Worm (Caenorhabditis elegans) whole organism, L3 larva: ENCODE measurements around the gene tag-65.

Experiments
- ama-1 ChIP-seq: fragments of 150-350 bp; optimal IDR thresholded peaks from 2 replicates; lab custom pipeline; 2018
- ceh-82 ChIP-seq: fragments of 150-350 bp; optimal IDR thresholded peaks from 2 replicates; lab custom pipeline; 2014; ENCODE audit warnings: missing biosample characterization, missing genetic modification characterization
- egl-27 ChIP-seq: sonication (generic microtip); optimal IDR thresholded peaks from 4 replicates; lab custom pipeline; 2017; ENCODE audit warnings: missing biosample characterization, missing genetic modification reagents, missing genetic modification characterization
- jun-1 ChIP-seq: fragments of 150-350 bp; optimal IDR thresholded peaks from 2 replicates; lab custom pipeline; 2014; ENCODE audit warnings: missing biosample characterization, missing genetic modification reagents, missing genetic modification characterization
- nhr-12 ChIP-seq: fragments of 150-350 bp; optimal IDR thresholded peaks from 2 replicates; lab custom pipeline; 2014; ENCODE audit warnings: missing biosample characterization, missing genetic modification characterization
- nhr-237 ChIP-seq: fragments of 150-350 bp; optimal IDR thresholded peaks from 2 replicates; lab custom pipeline; 2014; ENCODE audit warnings: missing biosample characterization, missing genetic modification characterization
- nhr-77 ChIP-seq: fragments of 150-350 bp; optimal IDR thresholded peaks from 2 replicates; lab custom pipeline; 2014; ENCODE audit warnings: missing biosample characterization, missing genetic modification characterization
- sea-2 ChIP-seq: fragments of 150-350 bp; sonication (generic microtip); optimal IDR thresholded peaks from 4 replicates; lab custom pipeline; 2014; ENCODE audit warnings: missing biosample characterization, missing genetic modification reagents, missing genetic modification characterization

DNA sequence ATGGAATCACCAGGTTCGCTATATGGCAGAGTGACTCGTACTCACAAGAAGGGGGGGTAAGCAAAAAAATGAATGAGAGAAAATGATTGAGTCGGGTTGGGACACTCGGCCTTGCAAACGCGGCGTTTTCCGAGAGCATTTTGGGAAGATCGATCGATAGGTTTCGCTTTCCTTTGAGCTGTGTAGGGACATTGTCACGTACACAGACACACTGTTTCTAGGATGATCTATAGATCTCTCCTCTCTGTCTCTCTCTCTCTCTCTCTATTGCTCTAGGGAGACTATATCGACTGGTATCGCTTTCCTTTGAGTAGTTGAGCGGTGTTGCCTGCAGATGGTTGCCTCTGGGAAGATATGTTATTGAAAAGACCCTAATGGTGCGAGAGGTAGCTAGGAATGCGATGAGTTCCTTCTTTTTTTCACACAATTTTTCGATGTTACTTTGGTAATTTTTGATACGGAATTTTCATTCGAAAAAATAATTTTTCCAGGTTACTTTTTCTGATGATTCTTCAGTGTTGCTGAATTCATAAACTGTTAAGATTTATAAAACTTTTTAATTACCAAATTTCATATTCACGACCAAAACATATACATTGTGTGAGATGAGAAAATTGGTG is 28.5 kb downstream of the tag-65 start, which contains the start of gene H37A05.4:
- TF ChIP-seq nhr-12 (tag; lab: Kevin White, UChicago) (no peak), egl-27 (no peak), jun-1 (tag; lab: Kevin White, UChicago) (no peak), nhr-77 (tag; lab: Kevin White, UChicago) (no peak), nhr-237 (tag; lab: Kevin White, UChicago) (no peak), ama-1 (lab: Kevin White, UChicago) (peak; percentile 33), ceh-82 (no peak), sea-2 (GFP tag; lab: Kevin White, UChicago) (no peak)
